Worm (Caenorhabditis elegans) whole organism, late embryonic: ENCODE measurements around the gene hot-3.
A peak's percentile ranks its signal among the peaks of the same experiment; 100 is the strongest.

Experiments used
- C38D4.7 ChIP-seq: fragments of 200-800 bp; sonication (Bioruptor generic); optimal IDR thresholded peaks from 2 replicates; lab custom pipeline; 2018; ENCODE audit warnings: mild to moderate bottlenecking, missing genetic modification characterization, moderate library complexity, missing compliant biosample characterization
- K02D7.2 ChIP-seq: sonication (generic microtip); optimal IDR thresholded peaks from 2 replicates; lab custom pipeline; 2017; ENCODE audit warnings: mild to moderate bottlenecking, missing genetic modification characterization, missing compliant biosample characterization
- T23F11.4 ChIP-seq: fragments of 200-800 bp; sonication (Bioruptor generic); optimal IDR thresholded peaks from 2 replicates; lab custom pipeline; 2018; ENCODE audit warnings: mild to moderate bottlenecking, missing genetic modification characterization, missing compliant biosample characterization
- ama-1 ChIP-seq: fragments of 150-350 bp; optimal IDR thresholded peaks from 2 replicates; lab custom pipeline; 2014
- ceh-19 ChIP-seq: fragments of 200-800 bp; sonication (Bioruptor generic); optimal IDR thresholded peaks from 2 replicates; lab custom pipeline; 2018; ENCODE audit warnings: mild to moderate bottlenecking, missing genetic modification characterization, missing compliant biosample characterization
- ceh-22 ChIP-seq: sonication (generic microtip); optimal IDR thresholded peaks from 2 replicates; lab custom pipeline; 2017; ENCODE audit warnings: missing biosample characterization, missing genetic modification characterization
- ceh-31 ChIP-seq: sonication (generic microtip); optimal IDR thresholded peaks from 2 replicates; lab custom pipeline; 2016; ENCODE audit warnings: missing genetic modification characterization, missing compliant biosample characterization
- dve-1 ChIP-seq: sonication (generic microtip); optimal IDR thresholded peaks from 2 replicates; lab custom pipeline; 2017; ENCODE audit warnings: antibody characterized with exemption, mild to moderate bottlenecking, missing genetic modification characterization, missing compliant biosample characterization
- elt-2 ChIP-seq: sonication (generic microtip); optimal IDR thresholded peaks from 2 replicates; lab custom pipeline; 2016; ENCODE audit warnings: missing genetic modification reagents, missing genetic modification characterization, missing compliant biosample characterization
- elt-4 ChIP-seq: sonication (generic microtip); optimal IDR thresholded peaks from 2 replicates; lab custom pipeline; 2016; ENCODE audit warnings: missing genetic modification characterization, missing compliant biosample characterization
- ets-4 ChIP-seq: sonication (generic microtip); optimal IDR thresholded peaks from 2 replicates; lab custom pipeline; 2016; ENCODE audit warnings: missing genetic modification characterization, missing compliant biosample characterization
- fkh-10 ChIP-seq: fragments of 150-350 bp; optimal IDR thresholded peaks from 2 replicates; lab custom pipeline; 2014; ENCODE audit warnings: missing biosample characterization, missing genetic modification reagents, missing genetic modification characterization
- fkh-6 ChIP-seq: sonication (generic microtip); optimal IDR thresholded peaks from 2 replicates; lab custom pipeline; 2016; ENCODE audit warnings: missing genetic modification characterization, missing compliant biosample characterization
- gmeb-2 ChIP-seq: sonication (generic microtip); optimal IDR thresholded peaks from 2 replicates; lab custom pipeline; 2016; ENCODE audit warnings: missing genetic modification characterization, inconsistent platforms, missing compliant biosample characterization
- hlh-13 ChIP-seq: fragments of 200-800 bp; sonication (Bioruptor generic); optimal IDR thresholded peaks from 2 replicates; lab custom pipeline; 2018; ENCODE audit warnings: mild to moderate bottlenecking, missing genetic modification characterization, missing compliant biosample characterization
- hlh-15 ChIP-seq: sonication (generic microtip); optimal IDR thresholded peaks from 2 replicates; lab custom pipeline; 2016; ENCODE audit warnings: missing genetic modification characterization, missing compliant biosample characterization
- hlh-6 ChIP-seq: sonication (generic microtip); optimal IDR thresholded peaks from 2 replicates; lab custom pipeline; 2016; ENCODE audit warnings: missing genotype, missing genetic modification characterization, missing compliant biosample characterization
- hlh-8 ChIP-seq: sonication (generic microtip); optimal IDR thresholded peaks from 2 replicates; lab custom pipeline; 2016; ENCODE audit warnings: missing genotype, missing genetic modification characterization, missing compliant biosample characterization
- lim-6 ChIP-seq: sonication (generic microtip); optimal IDR thresholded peaks from 2 replicates; lab custom pipeline; 2016; ENCODE audit warnings: missing genetic modification characterization, missing compliant biosample characterization
- lin-11 ChIP-seq: fragments of 200-800 bp; sonication (Bioruptor generic); optimal IDR thresholded peaks from 2 replicates; lab custom pipeline; 2018; ENCODE audit warnings: mild to moderate bottlenecking, missing genetic modification characterization, missing compliant biosample characterization
- mec-3 ChIP-seq: sonication (generic microtip); optimal IDR thresholded peaks from 2 replicates; lab custom pipeline; 2016; ENCODE audit warnings: borderline replicate concordance, missing genetic modification characterization, missing compliant biosample characterization
- nhr-232 ChIP-seq: sonication (generic microtip); optimal IDR thresholded peaks from 2 replicates; lab custom pipeline; 2016; ENCODE audit warnings: missing genetic modification characterization, missing compliant biosample characterization
- odd-2 ChIP-seq: sonication (generic microtip); optimal IDR thresholded peaks from 2 replicates; lab custom pipeline; 2017; ENCODE audit warnings: antibody characterized with exemption, mild to moderate bottlenecking, missing genetic modification characterization, missing compliant biosample characterization
- pha-2 ChIP-seq: sonication (generic microtip); optimal IDR thresholded peaks from 2 replicates; lab custom pipeline; 2017; ENCODE audit warnings: mild to moderate bottlenecking, missing genetic modification characterization, missing compliant biosample characterization
- pqm-1 ChIP-seq: sonication (generic microtip); optimal IDR thresholded peaks from 2 replicates; lab custom pipeline; 2016; ENCODE audit warnings: missing genetic modification characterization, missing compliant biosample characterization
- pros-1 ChIP-seq: fragments of 150-350 bp; optimal IDR thresholded peaks from 2 replicates; lab custom pipeline; 2014; ENCODE audit warnings: missing biosample characterization, missing genetic modification reagents, missing genetic modification characterization
- sdc-2 ChIP-seq: sonication (generic microtip); optimal IDR thresholded peaks from 2 replicates; lab custom pipeline; 2016; ENCODE audit warnings: missing genotype, missing genetic modification characterization, missing compliant biosample characterization
- tbx-7 ChIP-seq: sonication (generic microtip); optimal IDR thresholded peaks from 2 replicates; lab custom pipeline; 2016; ENCODE audit warnings: missing genotype, missing genetic modification characterization, missing compliant biosample characterization
- unc-55 ChIP-seq: sonication (generic microtip); optimal IDR thresholded peaks from 2 replicates; lab custom pipeline; 2017; ENCODE audit warnings: missing biosample characterization, missing genetic modification reagents, missing genetic modification characterization
- ztf-16 ChIP-seq: sonication (generic microtip); optimal IDR thresholded peaks from 2 replicates; lab custom pipeline; 2017; ENCODE audit warnings: missing genetic modification characterization, missing compliant biosample characterization

hot-3 gene

ce11 chrII:13961567-13961966 is 29.7 kb upstream of the hot-3 start:
- TF ChIP-seq lim-6 (tag; lab: Kevin White, UChicago) (no peak), ama-1 (lab: Kevin White, UChicago) (no peak), dve-1 (tag; lab: Kevin White, UChicago) (no peak), tbx-7 (tag; lab: Kevin White, UChicago) (no peak), pros-1 (tag; lab: Kevin White, UChicago) (no peak), K02D7.2 (tag; lab: Kevin White, UChicago) (no peak), ztf-16 (tag; lab: Kevin White, UChicago) (no peak), C38D4.7 (GFP tag; lab: Kevin White, UChicago) (no peak), hlh-8 (tag; lab: Kevin White, UChicago) (no peak), sdc-2 (tag; lab: Kevin White, UChicago) (no peak), ceh-22 (tag; lab: Kevin White, UChicago) (no peak), elt-4 (tag; lab: Kevin White, UChicago) (no peak), lin-11 (tag; lab: Kevin White, UChicago) (no peak), ets-4 (tag; lab: Kevin White, UChicago) (no peak), hlh-13 (GFP tag; lab: Kevin White, UChicago) (no peak), ceh-31 (tag; lab: Kevin White, UChicago) (no peak)

- TF ChIP-seq ceh-22 (tag; lab: Kevin White, UChicago) (no peak), hlh-6 (tag; lab: Kevin White, UChicago) (no peak), mec-3 (no peak), fkh-6 (tag; lab: Kevin White, UChicago) (no peak), gmeb-2 (tag; lab: Kevin White, UChicago) (no peak), T23F11.4 (no peak), pha-2 (tag; lab: Kevin White, UChicago) (no peak), ceh-19 (no peak)
- TF ChIP-seq, all 69 proteins: peak for 0
These were observed 26.5 kb upstream of the hot-3 start for ce11 chrII:13958359-13958758.

DNA sequence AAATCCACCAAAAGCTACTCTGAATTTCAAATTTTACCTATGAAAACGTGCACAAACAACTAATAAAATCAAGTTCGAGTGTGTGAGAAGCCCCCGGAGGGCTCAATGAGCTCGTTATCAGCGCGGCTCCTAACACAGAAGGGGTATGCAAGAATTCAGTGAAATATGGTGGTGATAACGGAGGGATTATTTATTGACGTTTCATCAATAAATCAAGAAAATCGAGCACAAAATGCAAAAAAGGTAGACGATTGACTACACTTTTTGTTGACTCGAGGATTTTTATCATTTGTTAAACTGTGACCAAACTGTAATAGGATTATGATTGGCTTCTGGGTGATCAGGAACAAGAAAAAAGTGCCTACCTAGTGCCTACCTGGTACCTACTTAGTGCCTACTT is 25.6 kb upstream of the hot-3 start, which contains the start of gene zip-3:
Gene zip-3, minus strand, starts transcription at position 21 of the 400 bp plus-strand sequence.
- no peak for TF ChIP-seq odd-2 (tag; lab: Kevin White, UChicago)

ce11 chrII:13956529-13956928 is 24.7 kb upstream of the hot-3 start:
- peak; percentile 79 for TF ChIP-seq elt-2 (tag; lab: Kevin White, UChicago)
- TF ChIP-seq ets-4 (tag; lab: Kevin White, UChicago) = no peak
- TF ChIP-seq unc-55 (GFP tag; lab: Kevin White, UChicago) = no peak
- TF ChIP-seq fkh-10 (GFP tag; lab: Kevin White, UChicago) = no peak
- no peak for TF ChIP-seq hlh-6 (tag; lab: Kevin White, UChicago)
- TF ChIP-seq pqm-1 (tag; lab: Kevin White, UChicago) = peak; percentile 23
- no peak for TF ChIP-seq hlh-13 (GFP tag; lab: Kevin White, UChicago)
- no peak for TF ChIP-seq ceh-19

ce11 chrII:13954979-13955378 is 23.1 kb upstream of the hot-3 start:
- TF ChIP-seq odd-2 (tag; lab: Kevin White, UChicago) = no peak
- no peak for TF ChIP-seq ceh-22 (tag; lab: Kevin White, UChicago)
- TF ChIP-seq nhr-232 = no peak

ce11 chrII:13954077-13954476 is 22.2 kb upstream of the hot-3 start:
- TF ChIP-seq lim-6 (tag; lab: Kevin White, UChicago) = no peak
- TF ChIP-seq elt-2 (tag; lab: Kevin White, UChicago) = peak; percentile 59
- no peak for TF ChIP-seq pha-2 (tag; lab: Kevin White, UChicago)
- TF ChIP-seq elt-4 (tag; lab: Kevin White, UChicago) = no peak
- no peak for TF ChIP-seq hlh-15
